Fruit fly (Drosophila melanogaster): ENCODE results near the gene Imp.

DNA sequence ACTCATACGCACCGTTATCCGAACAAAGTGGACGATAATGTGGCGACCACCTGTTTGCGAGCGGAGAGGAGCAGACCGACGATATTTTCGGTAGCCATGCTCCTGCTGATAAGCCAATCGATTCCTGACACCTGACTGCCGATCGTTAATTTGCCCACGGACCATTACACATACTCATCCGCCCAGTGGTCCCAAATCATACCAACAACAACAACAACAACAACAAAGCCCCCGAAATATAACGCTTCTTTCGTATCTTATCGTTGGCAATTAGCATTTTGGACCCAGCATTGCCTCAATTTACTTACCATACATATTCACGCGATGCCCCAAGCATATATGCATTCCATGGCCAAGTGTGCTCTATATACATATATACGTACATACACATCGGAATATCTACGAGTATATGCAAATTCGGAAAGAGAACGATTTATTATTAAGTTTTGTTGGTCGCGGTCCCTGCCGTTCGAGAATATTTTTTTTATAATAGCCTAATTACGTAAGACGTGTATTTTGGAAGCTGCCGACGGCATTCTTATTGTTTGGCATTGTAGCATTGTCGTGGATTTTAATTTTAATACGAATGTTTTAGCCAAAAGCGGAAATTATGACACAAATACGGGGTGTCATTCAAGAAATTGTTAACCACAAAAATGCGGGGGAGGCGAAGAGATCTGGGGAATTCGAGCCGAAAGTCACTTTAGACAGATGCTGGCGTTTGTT lies 49.0 kb downstream of the Imp start:
- no peak for TF ChIP-seq Crg-1 (GFP tag; optimal IDR thresholded peaks at IDR 0.05)
- no peak for TF ChIP-seq CG7045 (GFP tag; optimal IDR thresholded peaks at IDR 0.05)
- TF ChIP-seq Clk (GFP tag; optimal IDR thresholded peaks at IDR 0.05): no peak
- TF ChIP-seq CG1620 (GFP tag; optimal IDR thresholded peaks at IDR 0.05): no peak
- TF ChIP-seq CG5204 (GFP tag; optimal IDR thresholded peaks at IDR 0.05): no peak
- no peak for TF ChIP-seq cic (GFP tag; optimal IDR thresholded peaks at IDR 0.05)
- no peak for TF ChIP-seq cnc (optimal IDR thresholded peaks at IDR 0.05)
- TF ChIP-seq Mnt (GFP tag; optimal IDR thresholded peaks at IDR 0.05): no peak

Measured in whole organism, adult.